Worm (Caenorhabditis elegans) whole organism, young adult: ENCODE results near the gene str-221.
A peak's percentile ranks its signal among the peaks of the same experiment; 100 is the strongest.

Source experiments
- B0261.1 ChIP-seq: sonication (generic microtip); optimal IDR thresholded peaks from 2 replicates; lab custom pipeline; 2016; ENCODE audit warnings: mild to moderate bottlenecking, missing genetic modification characterization, moderate library complexity, missing compliant biosample characterization
- F37B4.10 ChIP-seq: fragments of 200-800 bp; sonication (Bioruptor generic); IDR thresholded peaks from 2 replicates; pipeline ENCODE4 v1.3.6; 2022; ENCODE audit warnings: missing genetic modification characterization, missing compliant biosample characterization
- K12H6.12 ChIP-seq: fragments of 200-800 bp; sonication (Bioruptor generic); optimal IDR thresholded peaks from 2 replicates; lab custom pipeline; 2018; ENCODE audit warnings: mild to moderate bottlenecking, missing genetic modification characterization, missing compliant biosample characterization
- T26A5.8 ChIP-seq: sonication (generic microtip); optimal IDR thresholded peaks from 2 replicates; lab custom pipeline; 2016; ENCODE audit warnings: missing genetic modification characterization, missing compliant biosample characterization
- Y53F4B.3 ChIP-seq: fragments of 200-800 bp; sonication (Bioruptor generic); IDR thresholded peaks from 2 replicates; pipeline ENCODE4 v1.3.6; 2022; ENCODE audit warnings: missing genetic modification reagents, missing genetic modification characterization, missing compliant biosample characterization
- ama-1 ChIP-seq, 3 experiments: fragments of 150-350 bp in 1 of 3; sonication (generic microtip) in 2 of 3; optimal IDR thresholded peaks; 2 replicates each; lab custom pipeline; 2014 to 2018; ENCODE audit warnings: missing biosample characterization in 2 of 3, missing genetic modification characterization in 2 of 3, missing genetic modification reagents in 2 of 3
- ccch-3 ChIP-seq: fragments of 200-800 bp; sonication (Bioruptor generic); optimal IDR thresholded peaks from 2 replicates; lab custom pipeline; 2018; ENCODE audit warnings: mild to moderate bottlenecking, missing genetic modification characterization, missing compliant biosample characterization
- cebp-2 ChIP-seq: fragments of 200-800 bp; sonication (Bioruptor generic); IDR thresholded peaks from 2 replicates; pipeline ENCODE4 v1.3.6; 2022; ENCODE audit warnings: missing genetic modification characterization, missing compliant biosample characterization
- ceh-27 ChIP-seq: fragments of 200-800 bp; sonication (Bioruptor generic); optimal IDR thresholded peaks from 2 replicates; lab custom pipeline; 2018; ENCODE audit warnings: mild to moderate bottlenecking, missing genetic modification characterization, moderate library complexity, missing compliant biosample characterization
- ceh-58 ChIP-seq: fragments of 200-800 bp; sonication (Bioruptor generic); IDR thresholded peaks from 2 replicates; pipeline ENCODE4 v1.3.6; 2022; ENCODE audit warnings: missing genetic modification characterization, missing compliant biosample characterization
- ceh-91 ChIP-seq: fragments of 200-800 bp; sonication (Bioruptor generic); IDR thresholded peaks from 2 replicates; pipeline ENCODE4 v1.3.6; 2022; ENCODE audit warnings: missing genetic modification reagents, missing genetic modification characterization, missing compliant biosample characterization
- chd-7 ChIP-seq: sonication (generic microtip); optimal IDR thresholded peaks from 2 replicates; lab custom pipeline; 2016; ENCODE audit warnings: mild to moderate bottlenecking, missing genetic modification characterization, moderate library complexity, missing compliant biosample characterization
- die-1 ChIP-seq: sonication (generic microtip); optimal IDR thresholded peaks from 2 replicates; lab custom pipeline; 2016; ENCODE audit warnings: missing genotype, mild to moderate bottlenecking, missing genetic modification characterization, missing compliant biosample characterization
- egl-44 ChIP-seq: fragments of 200-800 bp; sonication (Bioruptor generic); IDR thresholded peaks from 2 replicates; pipeline ENCODE4 v1.3.6; 2022; ENCODE audit warnings: missing genetic modification reagents, missing genetic modification characterization, missing compliant biosample characterization
- fkh-3 ChIP-seq: sonication (generic microtip); optimal IDR thresholded peaks from 2 replicates; lab custom pipeline; 2016; ENCODE audit warnings: mild to moderate bottlenecking, missing genetic modification characterization, missing compliant biosample characterization
- hlh-12 ChIP-seq: sonication (generic microtip); optimal IDR thresholded peaks from 2 replicates; lab custom pipeline; 2016; ENCODE audit warnings: missing genetic modification characterization, missing compliant biosample characterization
- hlh-26 ChIP-seq: fragments of 200-800 bp; sonication (Bioruptor generic); conservative IDR thresholded peaks from 2 replicates; pipeline ENCODE4 v1.3.6; 2022; ENCODE audit warnings: missing genetic modification reagents, missing genetic modification characterization, missing compliant biosample characterization
- hmg-1.2 ChIP-seq: fragments of 200-800 bp; sonication (Bioruptor generic); IDR thresholded peaks from 2 replicates; pipeline ENCODE4 v1.3.6; 2022; ENCODE audit warnings: missing genetic modification reagents, missing genetic modification characterization, missing compliant biosample characterization
- hsf-1 ChIP-seq: fragments of 200-800 bp; sonication (Bioruptor generic); IDR thresholded peaks from 2 replicates; pipeline ENCODE4 v1.3.6; 2022; ENCODE audit warnings: missing genetic modification reagents, missing genetic modification characterization, missing compliant biosample characterization
- lsl-1 ChIP-seq: fragments of 200-800 bp; sonication (Bioruptor generic); optimal IDR thresholded peaks from 2 replicates; lab custom pipeline; 2018; ENCODE audit warnings: mild to moderate bottlenecking, missing genetic modification characterization, moderate library complexity, missing compliant biosample characterization
- mcd-1 ChIP-seq: fragments of 200-800 bp; sonication (Bioruptor generic); IDR thresholded peaks from 2 replicates; pipeline ENCODE4 v1.3.6; 2022; ENCODE audit warnings: missing genetic modification reagents, missing genetic modification characterization, missing compliant biosample characterization
- mes-4 ChIP-seq: sonication (generic microtip); optimal IDR thresholded peaks from 2 replicates; lab custom pipeline; 2016; ENCODE audit warnings: missing genotype, missing genetic modification characterization, missing compliant biosample characterization
- nfya-2 ChIP-seq: fragments of 200-800 bp; sonication (Bioruptor generic); IDR thresholded peaks from 2 replicates; pipeline ENCODE4 v1.3.6; 2022; ENCODE audit warnings: missing genetic modification reagents, missing genetic modification characterization, missing compliant biosample characterization
- nhr-90 ChIP-seq: sonication (generic microtip); optimal IDR thresholded peaks from 2 replicates; lab custom pipeline; 2016; ENCODE audit warnings: missing genotype, mild to moderate bottlenecking, missing genetic modification characterization, missing compliant biosample characterization
- pbrm-1 ChIP-seq: fragments of 200-800 bp; sonication (Bioruptor generic); IDR thresholded peaks from 2 replicates; pipeline ENCODE4 v1.3.6; 2022; ENCODE audit warnings: missing genetic modification reagents, missing genetic modification characterization, missing compliant biosample characterization
- pha-4 ChIP-seq: fragments of 150-350 bp; sonication (generic microtip); optimal IDR thresholded peaks from 2 replicates; lab custom pipeline; 2014; ENCODE audit warnings: missing biosample characterization, missing genetic modification reagents, missing genetic modification characterization
- rpc-1 ChIP-seq, 2 experiments: fragments of 150-350 bp in 1 of 2; sonication (generic microtip) in 1 of 2; optimal IDR thresholded peaks; 2 replicates each; lab custom pipeline; 2014 to 2018; ENCODE audit warnings: missing biosample characterization in 1 of 2, missing genetic modification characterization in 1 of 2, missing genetic modification reagents in 1 of 2, missing genotype in 1 of 2
- sdz-38 ChIP-seq: sonication (generic microtip); optimal IDR thresholded peaks from 2 replicates; lab custom pipeline; 2016; ENCODE audit warnings: missing genotype, missing genetic modification characterization, missing compliant biosample characterization
- snpc-1.1 ChIP-seq: sonication (generic microtip); optimal IDR thresholded peaks from 2 replicates; lab custom pipeline; 2017; ENCODE audit warnings: missing genetic modification characterization, mild to moderate bottlenecking, missing compliant biosample characterization, antibody characterized with exemption, moderate library complexity, missing genotype, missing genetic modification reagents; ENCODE audit not compliant: insufficient read depth
- tlf-1 ChIP-seq: fragments of 200-800 bp; sonication (Bioruptor generic); optimal IDR thresholded peaks from 2 replicates; lab custom pipeline; 2018; ENCODE audit warnings: mild to moderate bottlenecking, missing genetic modification characterization, missing compliant biosample characterization
- zim-3 ChIP-seq: sonication (generic microtip); optimal IDR thresholded peaks from 2 replicates; lab custom pipeline; 2017; ENCODE audit warnings: mild to moderate bottlenecking, missing genetic modification characterization, moderate library complexity, missing compliant biosample characterization
- ztf-18 ChIP-seq: sonication (generic microtip); optimal IDR thresholded peaks from 2 replicates; lab custom pipeline; 2016; ENCODE audit warnings: missing genotype, mild to moderate bottlenecking, missing genetic modification characterization, missing compliant biosample characterization
- ztf-22 ChIP-seq: fragments of 200-800 bp; sonication (Bioruptor generic); optimal IDR thresholded peaks from 2 replicates; lab custom pipeline; 2018; ENCODE audit warnings: mild to moderate bottlenecking, missing genetic modification characterization, moderate library complexity, missing compliant biosample characterization
- ztf-26 ChIP-seq: sonication (generic microtip); optimal IDR thresholded peaks from 2 replicates; lab custom pipeline; 2017; ENCODE audit warnings: missing genetic modification characterization, missing compliant biosample characterization

str-221 gene

DNA sequence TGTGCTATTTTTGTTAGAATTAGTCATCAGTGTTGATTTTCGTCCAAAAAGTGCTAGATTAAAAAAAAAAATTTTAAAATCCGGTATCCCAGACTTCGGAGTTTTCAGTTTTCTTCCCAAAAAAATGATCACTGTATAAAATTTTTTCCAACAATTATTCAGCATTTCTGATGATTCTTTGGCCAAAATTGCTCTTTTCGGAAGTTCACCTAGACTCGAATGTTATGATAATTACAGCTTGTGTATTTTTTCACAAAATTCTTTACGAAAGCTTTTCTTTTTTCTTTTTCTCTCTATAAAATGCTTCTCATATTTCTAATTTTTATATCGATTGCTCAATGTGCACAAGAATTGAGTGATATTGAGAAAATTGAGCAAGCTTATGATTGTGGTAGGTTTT lies 8.4 kb upstream of the str-221 start, which contains the start of gene irld-17:
Gene irld-17 (plus strand): TSS at position 301 of the 400 bp plus-strand sequence.
- TF ChIP-seq Y53F4B.3 (GFP tag; lab: Robert Waterston, UW) = no peak
- TF ChIP-seq, all 124 proteins: peak for 0

DNA sequence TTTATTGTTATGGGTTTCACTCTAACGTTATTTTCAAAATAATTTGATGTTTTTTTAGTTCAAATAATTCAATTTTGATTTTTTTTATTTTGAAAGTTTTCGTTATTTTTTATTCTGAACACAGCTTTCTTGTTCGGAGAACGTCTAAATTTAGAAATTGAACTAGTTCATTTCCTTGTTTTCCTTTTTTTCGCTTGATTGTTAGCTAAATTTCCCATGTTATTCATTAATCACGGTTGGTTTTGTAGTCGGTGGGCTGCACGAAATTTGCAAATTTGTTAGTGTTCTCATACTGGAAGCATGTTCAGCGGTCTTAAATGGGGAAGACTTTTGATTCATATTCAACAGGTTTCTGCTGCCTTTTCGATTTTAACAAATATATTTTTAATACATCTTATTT lies 4.2 kb upstream of the str-221 start, which contains the start of gene str-222:
Gene str-222 (plus strand): TSS at position 301 of the 400 bp plus-strand sequence.
- TF ChIP-seq mes-4 (tag; lab: Kevin White, UChicago) (no peak), fkh-3 (no peak), ztf-22 (GFP tag; lab: Kevin White, UChicago) (no peak), hsf-1 (no peak), snpc-1.1 (tag; lab: Kevin White, UChicago) (no peak), sdz-38 (no peak), rpc-1 (optimal IDR thresholded peaks at IDR 0.05; lab: Kevin White, UChicago) (no peak), rpc-1 (tag; optimal IDR thresholded peaks at IDR 0.05; lab: Kevin White, UChicago) (no peak), ceh-91 (GFP tag; lab: Robert Waterston, UW) (no peak), K12H6.12 (no peak), chd-7 (tag; lab: Kevin White, UChicago) (no peak), ztf-26 (tag; lab: Kevin White, UChicago) (no peak), die-1 (tag; lab: Kevin White, UChicago) (no peak), egl-44 (GFP tag; lab: Robert Waterston, UW) (no peak), lsl-1 (GFP tag; lab: Kevin White, UChicago) (no peak), pbrm-1 (GFP tag; lab: Robert Waterston, UW) (no peak), pha-4 (tag; lab: Kevin White, UChicago) (no peak)
- TF ChIP-seq, all 124 proteins: peak for 0

DNA sequence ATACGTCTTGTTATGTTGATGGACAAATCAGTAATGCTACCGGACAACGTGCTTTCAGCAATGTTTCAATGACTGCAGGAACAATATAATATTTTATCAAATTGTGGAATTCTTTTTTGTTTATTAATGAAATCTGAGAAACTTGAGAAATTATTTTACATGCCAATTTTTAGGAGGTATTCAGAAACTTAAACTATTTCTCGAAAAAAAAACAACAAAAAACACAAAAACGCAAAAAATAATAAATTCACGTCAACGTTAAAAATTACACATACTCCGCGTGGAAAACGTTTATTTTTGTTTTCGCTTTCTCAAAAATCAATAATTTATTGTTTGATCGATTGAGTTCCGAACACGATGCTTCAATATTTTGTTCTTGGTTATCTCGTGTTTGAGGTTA lies 2.1 kb downstream of the str-221 start, which contains the start of gene Y46H3D.1:
Gene Y46H3D.1 (plus strand): TSS at position 301 of the 400 bp plus-strand sequence.
- TF ChIP-seq pha-4 (tag; lab: Kevin White, UChicago) = no peak

DNA sequence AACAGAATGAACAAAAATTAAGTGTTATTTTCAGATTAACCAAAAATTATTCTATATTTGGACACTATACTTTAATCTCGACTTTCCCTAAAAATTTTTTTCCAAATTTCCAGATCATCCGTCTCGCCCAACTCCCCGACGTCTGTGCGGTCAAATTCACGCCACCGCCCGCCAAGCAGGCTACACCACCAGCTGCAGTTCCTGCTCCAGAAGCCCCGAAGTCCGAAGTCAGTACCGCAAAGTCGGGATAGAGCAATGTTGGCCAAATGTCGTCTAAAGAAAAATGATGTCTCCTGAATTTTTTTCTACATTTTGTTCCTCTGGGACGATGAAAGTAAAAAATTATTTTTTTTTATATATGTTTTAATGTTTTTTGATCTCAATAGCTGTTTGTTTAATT lies 2.7 kb downstream of the str-221 start:
- TF ChIP-seq cebp-2 (GFP tag; lab: Robert Waterston, UW) (no peak), lsl-1 (GFP tag; lab: Kevin White, UChicago) (no peak), hmg-1.2 (GFP tag; lab: Robert Waterston, UW) (no peak), B0261.1 (tag; lab: Kevin White, UChicago) (no peak), nfya-2 (0 out of 2 replicates have a peak, but pooled peaks have one; percentile 55), hlh-26 (no peak), zim-3 (tag; lab: Kevin White, UChicago) (no peak), ceh-91 (GFP tag; lab: Robert Waterston, UW) (no peak)

DNA sequence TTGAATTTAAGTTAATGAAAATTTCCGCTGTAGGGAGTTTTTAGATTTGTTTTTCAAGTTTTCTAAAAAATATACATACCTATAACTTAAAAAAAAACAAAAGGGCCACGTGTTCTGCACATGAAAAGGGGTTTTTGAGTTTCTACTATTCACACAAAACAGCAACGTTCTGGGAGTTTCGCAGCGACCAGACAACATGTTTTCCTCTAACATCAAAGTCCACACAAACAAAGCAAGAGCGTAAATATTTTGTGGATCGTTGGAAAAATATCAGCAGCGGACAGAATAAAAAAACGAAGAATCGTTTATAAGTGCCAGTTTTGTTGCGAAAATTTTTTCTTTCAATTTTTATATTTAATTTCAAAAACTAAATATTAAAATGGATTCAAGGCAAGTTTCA lies 3.8 kb downstream of the str-221 start, which contains the start of gene alh-2:
Gene alh-2 (plus strand): TSS at position 284 of the 400 bp plus-strand sequence.
- TF ChIP-seq ceh-58 (GFP tag; lab: Robert Waterston, UW) (no peak), mcd-1 (GFP tag; lab: Robert Waterston, UW) (no peak), tlf-1 (GFP tag; lab: Kevin White, UChicago) (no peak)

DNA sequence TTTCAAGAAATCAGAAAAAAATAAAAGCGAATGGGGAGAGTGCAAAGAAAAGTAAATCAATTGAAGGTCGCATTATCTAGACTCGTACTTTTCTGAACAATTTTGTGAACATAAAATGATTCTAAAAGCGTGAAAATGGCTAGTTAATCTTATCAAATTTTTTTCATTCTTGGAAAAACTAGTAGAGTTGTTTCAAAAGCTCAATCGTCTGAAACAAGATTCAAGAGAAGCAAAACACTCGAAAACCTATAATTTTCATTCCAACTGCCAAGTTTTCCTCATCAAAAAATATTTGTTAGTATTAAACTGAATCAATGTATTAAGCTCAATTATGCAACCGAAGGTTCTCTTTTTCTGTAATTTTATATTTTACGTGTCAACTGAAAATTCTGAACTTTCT lies 7.9 kb downstream of the str-221 start, which contains the start of gene irld-45:
Gene irld-45 (plus strand): TSS at position 301 of the 400 bp plus-strand sequence.
- TF ChIP-seq T26A5.8 = no peak
- no peak for TF ChIP-seq ztf-18
- no peak for TF ChIP-seq ama-1 (optimal IDR thresholded peaks at IDR 0.05; lab: Kevin White, UChicago)
- no peak for TF ChIP-seq ama-1 (GFP tag; optimal IDR thresholded peaks at IDR 0.05; lab: Kevin White, UChicago)
- TF ChIP-seq die-1 (tag; lab: Kevin White, UChicago) = no peak
- no peak for TF ChIP-seq ccch-3 (GFP tag; lab: Kevin White, UChicago)
- no peak for TF ChIP-seq F37B4.10 (GFP tag; lab: Robert Waterston, UW)
- TF ChIP-seq ceh-27 = no peak
- TF ChIP-seq nhr-90 (tag; lab: Kevin White, UChicago) = no peak
- TF ChIP-seq ceh-91 (GFP tag; lab: Robert Waterston, UW) = no peak
- TF ChIP-seq hlh-12 (tag; lab: Kevin White, UChicago) = no peak
